Fruit fly (Drosophila melanogaster) whole organism, embryonic: ENCODE results near the gene Ldaf1.

Source experiments
- Antp ChIP-seq: fragments of 200-800 bp; sonication (Bioruptor generic); optimal IDR thresholded peaks from 3 replicates; lab custom pipeline; 2016; ENCODE audit warnings: missing biosample characterization, missing genetic modification characterization
- Blimp-1 ChIP-seq: fragments of 200-800 bp; sonication (Bioruptor generic); optimal IDR thresholded peaks from 3 replicates; lab custom pipeline; 2018; ENCODE audit warnings: missing biosample characterization, missing genetic modification characterization, mild to moderate bottlenecking, moderate library complexity, missing genetic modification reagents
- CG10267 ChIP-seq: fragments of 200-800 bp; sonication (Bioruptor generic); optimal IDR thresholded peaks from 2 replicates; lab custom pipeline; 2018; ENCODE audit warnings: missing biosample characterization, mild to moderate bottlenecking, missing genetic modification characterization, moderate library complexity
- CG10431 ChIP-seq: fragments of 200-800 bp; sonication (Bioruptor generic); optimal IDR thresholded peaks from 3 replicates; lab custom pipeline; 2018; ENCODE audit warnings: missing biosample characterization, mild to moderate bottlenecking, missing genetic modification characterization
- CG11093 ChIP-seq: fragments of 200-800 bp; sonication (Bioruptor generic); IDR thresholded peaks from 3 replicates; pipeline ENCODE4 v1.3.6; 2022; ENCODE audit warnings: missing biosample characterization, missing genetic modification characterization
- CG11247 ChIP-seq: fragments of 200-800 bp; sonication (Bioruptor generic); IDR thresholded peaks from 2 replicates; pipeline ENCODE4 v1.3.6; 2022; ENCODE audit warnings: missing biosample characterization, missing genetic modification characterization
- CG11696 ChIP-seq: fragments of 200-800 bp; sonication (Bioruptor generic); IDR thresholded peaks from 2 replicates; pipeline ENCODE4 v1.3.6; 2022; ENCODE audit warnings: missing biosample characterization, missing genetic modification characterization
- CG12071 ChIP-seq: fragments of 200-800 bp; sonication (Bioruptor generic); optimal IDR thresholded peaks from 3 replicates; lab custom pipeline; 2018; ENCODE audit warnings: missing biosample characterization, mild to moderate bottlenecking, missing genetic modification characterization
- CG14014 ChIP-seq: fragments of 200-800 bp; sonication (Bioruptor generic); IDR thresholded peaks from 2 replicates; pipeline ENCODE4 v1.3.6; 2022; ENCODE audit warnings: missing biosample characterization, missing genetic modification characterization
- CG14710 ChIP-seq: fragments of 200-800 bp; sonication (Bioruptor generic); optimal IDR thresholded peaks from 3 replicates; lab custom pipeline; 2019; ENCODE audit warnings: missing biosample characterization, mild to moderate bottlenecking, missing genetic modification characterization, moderate library complexity
- CG15011 ChIP-seq: fragments of 200-800 bp; sonication (Bioruptor generic); optimal IDR thresholded peaks from 3 replicates; lab custom pipeline; 2018; ENCODE audit warnings: missing biosample characterization, mild to moderate bottlenecking, missing genetic modification characterization
- CG1529 ChIP-seq: fragments of 200-800 bp; sonication (Bioruptor generic); optimal IDR thresholded peaks from 3 replicates; lab custom pipeline; 2018; ENCODE audit warnings: missing biosample characterization, missing genetic modification characterization
- CG17612 ChIP-seq: fragments of 200-800 bp; sonication (Bioruptor generic); IDR thresholded peaks from 2 replicates; pipeline ENCODE4 v1.3.6; 2022; ENCODE audit warnings: missing biosample characterization, missing genetic modification characterization
- CG1792 ChIP-seq: fragments of 200-800 bp; sonication (Bioruptor generic); optimal IDR thresholded peaks from 2 replicates; lab custom pipeline; 2016; ENCODE audit warnings: missing biosample characterization, missing genetic modification characterization
- CG30020 ChIP-seq: fragments of 200-800 bp; optimal IDR thresholded peaks from 2 replicates; lab custom pipeline; 2019; ENCODE audit warnings: missing biosample characterization, mild to moderate bottlenecking, missing genetic modification characterization, moderate library complexity
- CG31388 ChIP-seq: fragments of 200-800 bp; sonication (Bioruptor generic); optimal IDR thresholded peaks from 2 replicates; lab custom pipeline; 2016; ENCODE audit warnings: missing biosample characterization, missing genetic modification characterization
- CG31441 ChIP-seq: fragments of 200-800 bp; sonication (Bioruptor generic); IDR thresholded peaks from 2 replicates; pipeline ENCODE4 v1.3.6; 2022; ENCODE audit warnings: missing biosample characterization, missing genetic modification characterization
- CG4424 ChIP-seq: fragments of 200-800 bp; sonication (Bioruptor generic); optimal IDR thresholded peaks from 3 replicates; lab custom pipeline; 2016; ENCODE audit warnings: missing biosample characterization, missing genetic modification characterization
- CG4730 ChIP-seq: fragments of 200-800 bp; sonication (Bioruptor generic); IDR thresholded peaks from 2 replicates; pipeline ENCODE4 v1.3.6; 2022; ENCODE audit warnings: missing biosample characterization, missing genetic modification characterization
- CG6689 ChIP-seq: fragments of 200-800 bp; sonication (Bioruptor generic); IDR thresholded peaks from 2 replicates; pipeline ENCODE4 v1.3.6; 2022; ENCODE audit warnings: missing biosample characterization, missing genetic modification characterization
- CG6791 ChIP-seq: fragments of 200-800 bp; sonication (Bioruptor generic); IDR thresholded peaks from 3 replicates; pipeline ENCODE4 v1.3.6; 2022; ENCODE audit warnings: missing biosample characterization, missing genetic modification characterization; ENCODE audit not compliant: partially characterized antibody
- CG6813 ChIP-seq: fragments of 200-800 bp; sonication (Bioruptor generic); optimal IDR thresholded peaks from 2 replicates; lab custom pipeline; 2017; ENCODE audit warnings: missing biosample characterization, missing genetic modification characterization, mild to moderate bottlenecking, moderate library complexity, missing genetic modification reagents
- CG7372 ChIP-seq: fragments of 200-800 bp; sonication (Bioruptor generic); IDR thresholded peaks from 2 replicates; pipeline ENCODE4 v1.3.6; 2022; ENCODE audit warnings: missing biosample characterization, missing genetic modification characterization
- CG7556 ChIP-seq: fragments of 200-800 bp; sonication (Bioruptor generic); optimal IDR thresholded peaks from 2 replicates; lab custom pipeline; 2017; ENCODE audit warnings: missing biosample characterization, mild to moderate bottlenecking, missing genetic modification characterization
- CG7963 ChIP-seq: fragments of 200-800 bp; sonication (Bioruptor generic); IDR thresholded peaks from 3 replicates; pipeline ENCODE4 v1.3.6; 2022; ENCODE audit warnings: missing biosample characterization, missing genetic modification characterization; ENCODE audit not compliant: partially characterized antibody
- CG9609 ChIP-seq: fragments of 200-800 bp; sonication (Bioruptor generic); optimal IDR thresholded peaks from 3 replicates; lab custom pipeline; 2016; ENCODE audit warnings: missing biosample characterization, missing genetic modification characterization
- CG9817 ChIP-seq: fragments of 200-800 bp; sonication (Bioruptor generic); optimal IDR thresholded peaks from 2 replicates; lab custom pipeline; 2018; ENCODE audit warnings: missing biosample characterization, mild to moderate bottlenecking, missing genetic modification characterization, moderate library complexity
- Doc2 ChIP-seq: fragments of 200-800 bp; sonication (Bioruptor generic); IDR thresholded peaks from 2 replicates; pipeline ENCODE4 v1.3.6; 2022; ENCODE audit warnings: missing biosample characterization, missing genetic modification characterization
- Doc3 ChIP-seq: fragments of 200-800 bp; sonication (Bioruptor generic); IDR thresholded peaks from 3 replicates; pipeline ENCODE4 v1.3.6; 2022; ENCODE audit warnings: missing biosample characterization, missing genetic modification characterization; ENCODE audit not compliant: partially characterized antibody
- E2f1 ChIP-seq: fragments of 200-800 bp; sonication (Bioruptor generic); IDR thresholded peaks from 2 replicates; pipeline ENCODE4 v1.3.6; 2022; ENCODE audit warnings: missing biosample characterization, missing genetic modification characterization
- Eip74EF ChIP-seq, 2 experiments: fragments of 200-800 bp in 1 of 2; fragments of >200 bp in 1 of 2; sonication (Bioruptor generic) in 1 of 2; optimal IDR thresholded peaks; 2 replicates each; lab custom pipeline; 2017 to 2019; ENCODE audit warnings: missing biosample characterization in 2 of 2, missing genetic modification characterization in 2 of 2, mild to moderate bottlenecking in 1 of 2, moderate library complexity in 1 of 2
- Elba2 ChIP-seq: fragments of 200-800 bp; sonication (Bioruptor generic); optimal IDR thresholded peaks from 3 replicates; lab custom pipeline; 2016; ENCODE audit warnings: missing biosample characterization, missing genetic modification characterization
- HLH3B ChIP-seq: fragments of 200-800 bp; sonication (Bioruptor generic); IDR thresholded peaks from 2 replicates; pipeline ENCODE4 v1.3.6; 2022; ENCODE audit warnings: missing biosample characterization, missing genetic modification characterization
- Hr39 ChIP-seq: fragments of >200 bp; optimal IDR thresholded peaks from 2 replicates; lab custom pipeline; 2017
- Mes4 ChIP-seq: fragments of 200-800 bp; sonication (Bioruptor generic); optimal IDR thresholded peaks from 2 replicates; lab custom pipeline; 2016; ENCODE audit warnings: missing biosample characterization, missing genetic modification characterization
- Myb ChIP-seq: fragments of 200-800 bp; sonication (Bioruptor generic); optimal IDR thresholded peaks from 2 replicates; lab custom pipeline; 2016; ENCODE audit warnings: missing biosample characterization, missing genetic modification characterization
- NK7.1 ChIP-seq: fragments of 200-800 bp; sonication (Bioruptor generic); optimal IDR thresholded peaks from 3 replicates; lab custom pipeline; 2016; ENCODE audit warnings: missing biosample characterization, missing genetic modification characterization
- Oli ChIP-seq: fragments of 200-800 bp; sonication (Bioruptor generic); optimal IDR thresholded peaks from 2 replicates; lab custom pipeline; 2018; ENCODE audit warnings: missing biosample characterization, mild to moderate bottlenecking, missing genetic modification characterization, moderate library complexity
- Vsx1 ChIP-seq: fragments of 200-800 bp; sonication (Bioruptor generic); optimal IDR thresholded peaks from 2 replicates; lab custom pipeline; 2017; ENCODE audit warnings: missing biosample characterization, mild to moderate bottlenecking, missing genetic modification characterization, missing genetic modification reagents
- ac ChIP-seq: fragments of 200-800 bp; sonication (Bioruptor generic); optimal IDR thresholded peaks from 3 replicates; lab custom pipeline; 2017; ENCODE audit warnings: missing biosample characterization, mild to moderate bottlenecking, missing genetic modification characterization
- ase ChIP-seq: fragments of 200-800 bp; sonication (Bioruptor generic); IDR thresholded peaks from 3 replicates; pipeline ENCODE4 v1.3.6; 2022; ENCODE audit warnings: missing biosample characterization, missing genetic modification characterization
- cwo ChIP-seq: fragments of 200-800 bp; sonication (Bioruptor generic); optimal IDR thresholded peaks from 3 replicates; lab custom pipeline; 2017; ENCODE audit warnings: missing biosample characterization, missing genetic modification characterization, mild to moderate bottlenecking, moderate library complexity, missing genetic modification reagents
- dati ChIP-seq: fragments of 200-800 bp; sonication (Bioruptor generic); IDR thresholded peaks from 2 replicates; pipeline ENCODE4 v1.3.6; 2022; ENCODE audit warnings: missing biosample characterization, missing genetic modification characterization
- disco-r ChIP-seq: fragments of 200-800 bp; sonication (Bioruptor generic); optimal IDR thresholded peaks from 2 replicates; lab custom pipeline; 2016; ENCODE audit warnings: missing biosample characterization, missing genetic modification characterization
- fd3F ChIP-seq: fragments of 200-800 bp; sonication (Bioruptor generic); optimal IDR thresholded peaks from 2 replicates; lab custom pipeline; 2018; ENCODE audit warnings: missing biosample characterization, mild to moderate bottlenecking, missing genetic modification characterization, moderate library complexity
- fd64A ChIP-seq: fragments of 200-800 bp; sonication (Bioruptor generic); optimal IDR thresholded peaks from 3 replicates; lab custom pipeline; 2018; ENCODE audit warnings: missing biosample characterization, mild to moderate bottlenecking, missing genetic modification characterization
- hb ChIP-seq: fragments of 200-800 bp; sonication (Bioruptor generic); IDR thresholded peaks from 3 replicates; pipeline ENCODE4 v1.3.6; 2022; ENCODE audit warnings: missing biosample characterization, missing genetic modification characterization; ENCODE audit not compliant: partially characterized antibody
- pfk ChIP-seq: fragments of 200-800 bp; sonication (Bioruptor generic); optimal IDR thresholded peaks from 2 replicates; lab custom pipeline; 2018; ENCODE audit warnings: missing biosample characterization, mild to moderate bottlenecking, missing genetic modification characterization, moderate library complexity
- row ChIP-seq: fragments of 200-800 bp; sonication (Bioruptor generic); IDR thresholded peaks from 3 replicates; pipeline ENCODE4 v1.3.6; 2022; ENCODE audit warnings: missing biosample characterization, missing genetic modification characterization
- run ChIP-seq: fragments of 200-800 bp; sonication (Bioruptor generic); optimal IDR thresholded peaks from 3 replicates; lab custom pipeline; 2018; ENCODE audit warnings: missing biosample characterization, mild to moderate bottlenecking, missing genetic modification characterization
- sd ChIP-seq: fragments of 200-800 bp; sonication (Bioruptor generic); optimal IDR thresholded peaks from 3 replicates; lab custom pipeline; 2018; ENCODE audit warnings: missing biosample characterization, mild to moderate bottlenecking, missing genetic modification characterization, moderate library complexity
- wdn ChIP-seq: fragments of 200-800 bp; sonication (Bioruptor generic); IDR thresholded peaks from 2 replicates; pipeline ENCODE4 v1.3.6; 2022; ENCODE audit warnings: missing biosample characterization, missing genetic modification characterization

The Ldaf1 gene

dm6 chrX:1858867-1859266, 42.8 kb downstream of the Ldaf1 start, which contains the start of gene Lamtor5 (continued):
- TF ChIP-seq fd3F (GFP tag; lab: Kevin White, UChicago) (no peak), Doc3 (no peak), sd (tag; lab: Kevin White, UChicago) (peak; percentile 26), ac (GFP tag; lab: Kevin White, UChicago) (no peak), CG6813 (GFP tag; lab: Kevin White, UChicago) (no peak), CG10267 (tag; lab: Kevin White, UChicago) (peak; percentile 41), HLH3B (GFP tag; lab: Robert Waterston, UW) (no peak), CG14710 (tag; lab: Kevin White, UChicago) (peak; percentile 12), CG10431 (GFP tag; lab: Kevin White, UChicago) (no peak), Hr39 (no peak), wdn (GFP tag; lab: Robert Waterston, UW) (no peak), disco-r (no peak), CG11093 (GFP tag; lab: Robert Waterston, UW) (no peak), CG6689 (no peak), cwo (GFP tag; lab: Kevin White, UChicago) (peak; percentile 27), CG1529 (GFP tag; lab: Kevin White, UChicago) (no peak), CG31441 (peak; percentile 54), CG9609 (GFP tag; lab: Kevin White, UChicago) (no peak), CG30020 (tag; lab: Kevin White, UChicago) (no peak), pfk (no peak), CG9817 (tag; lab: Kevin White, UChicago) (peak; percentile 14), CG4424 (no peak), Oli (tag; lab: Kevin White, UChicago) (no peak), fd64A (GFP tag; lab: Kevin White, UChicago) (no peak), Vsx1 (GFP tag; lab: Kevin White, UChicago) (no peak), CG7963 (GFP tag; lab: Robert Waterston, UW) (no peak), NK7.1 (GFP tag; lab: Kevin White, UChicago) (no peak), E2f1 (GFP tag; lab: Robert Waterston, UW) (no peak), CG31388 (GFP tag; lab: Kevin White, UChicago) (no peak), CG6791 (GFP tag; lab: Robert Waterston, UW) (no peak), CG12071 (no peak), ase (GFP tag; lab: Robert Waterston, UW) (no peak), row (GFP tag; lab: Robert Waterston, UW) (peak; percentile 84), CG4730 (GFP tag; lab: Robert Waterston, UW) (no peak), Eip74EF (GFP tag; optimal IDR thresholded peaks at IDR 0.05; lab: Kevin White, UChicago) (no peak), dati (no peak), run (tag; lab: Kevin White, UChicago) (no peak), Myb (GFP tag; lab: Kevin White, UChicago) (peak; percentile 38), Blimp-1 (GFP tag; lab: Kevin White, UChicago) (peak; percentile 20), CG15011 (GFP tag; lab: Kevin White, UChicago) (no peak), Antp (GFP tag; lab: Kevin White, UChicago) (no peak), hb (GFP tag; lab: Robert Waterston, UW) (no peak), CG7372 (GFP tag; lab: Robert Waterston, UW) (no peak), CG14014 (GFP tag; lab: Robert Waterston, UW) (peak; percentile 34; the same call in 1 of the 2 replicates), Mes4 (GFP tag; lab: Kevin White, UChicago) (no peak), Elba2 (GFP tag; lab: Kevin White, UChicago) (no peak), CG1792 (GFP tag; lab: Kevin White, UChicago) (no peak), Doc2 (GFP tag; lab: Robert Waterston, UW) (no peak), CG11247 (GFP tag; lab: Robert Waterston, UW) (no peak), CG11696 (no peak; the same call in 1 of the 2 replicates), CG7556 (GFP tag; lab: Kevin White, UChicago) (peak; percentile 26), CG17612 (GFP tag; lab: Robert Waterston, UW) (no peak)
